Fruit fly (Drosophila melanogaster) whole organism, wandering third instar larva: ENCODE results near the gene MetRS-m.

Experiments used
- CG32264 ChIP-seq: fragments of 200-800 bp; sonication (Bioruptor generic); optimal IDR thresholded peaks from 2 replicates; lab custom pipeline; 2016; ENCODE audit warnings: missing biosample characterization, missing genetic modification characterization
- CG9705 ChIP-seq: fragments of 200-800 bp; sonication (Bioruptor generic); optimal IDR thresholded peaks from 2 replicates; lab custom pipeline; 2018; ENCODE audit warnings: missing biosample characterization, mild to moderate bottlenecking, missing genetic modification characterization
- CrebA ChIP-seq: fragments of 200-800 bp; sonication (Bioruptor generic); optimal IDR thresholded peaks from 2 replicates; lab custom pipeline; 2016; ENCODE audit warnings: missing biosample characterization, mild to moderate bottlenecking, missing genetic modification characterization, borderline replicate concordance
- GATAd ChIP-seq: sonication (Bioruptor generic); optimal IDR thresholded peaks from 2 replicates; lab custom pipeline; 2016; ENCODE audit warnings: missing biosample characterization, missing genetic modification characterization
- Hr78 ChIP-seq: fragments of >200 bp; optimal IDR thresholded peaks from 2 replicates; lab custom pipeline; 2017; ENCODE audit warnings: missing biosample characterization, missing genetic modification characterization
- Mio ChIP-seq: sonication (Bioruptor generic); optimal IDR thresholded peaks from 2 replicates; lab custom pipeline; 2016; ENCODE audit warnings: missing biosample characterization, missing genetic modification characterization
- OdsH ChIP-seq: fragments of 200-800 bp; sonication (Bioruptor generic); optimal IDR thresholded peaks from 2 replicates; lab custom pipeline; 2016; ENCODE audit warnings: missing biosample characterization, mild to moderate bottlenecking, missing genetic modification characterization
- Vsx2 ChIP-seq: fragments of 200-300, 225-300 bp; sonication (Bioruptor generic); optimal IDR thresholded peaks from 2 replicates; lab custom pipeline; 2018; ENCODE audit warnings: missing biosample characterization, missing genetic modification characterization; ENCODE audit not compliant: partially characterized antibody
- br ChIP-seq: fragments of 200-800 bp; sonication (Bioruptor generic); optimal IDR thresholded peaks from 2 replicates; lab custom pipeline; 2016; ENCODE audit warnings: missing biosample characterization, missing genetic modification characterization
- lola ChIP-seq: fragments of >200 bp; optimal IDR thresholded peaks from 2 replicates; lab custom pipeline; 2017; ENCODE audit warnings: missing biosample characterization, missing genetic modification characterization
- rgr ChIP-seq: fragments of 200-800 bp; sonication (Bioruptor generic); optimal IDR thresholded peaks from 3 replicates; lab custom pipeline; 2016; ENCODE audit warnings: missing biosample characterization, mild to moderate bottlenecking, missing genetic modification characterization
- usp ChIP-seq: fragments of >200 bp; optimal IDR thresholded peaks from 2 replicates; lab custom pipeline; 2017; ENCODE audit warnings: missing biosample characterization, missing genetic modification characterization
- woc ChIP-seq: sonication (Bioruptor generic); optimal IDR thresholded peaks from 2 replicates; lab custom pipeline; 2016; ENCODE audit warnings: missing biosample characterization, mild to moderate bottlenecking, missing genetic modification characterization

- no peak for TF ChIP-seq rgr (GFP tag; lab: Kevin White, UChicago)
- TF ChIP-seq Mio (GFP tag; lab: Kevin White, UChicago) = no peak
- no peak for TF ChIP-seq lola (GFP tag; lab: Kevin White, UChicago)
- TF ChIP-seq CrebA (GFP tag; lab: Kevin White, UChicago) = no peak
- TF ChIP-seq Hr78 (GFP tag; lab: Kevin White, UChicago) = no peak
- no peak for TF ChIP-seq CG32264
- TF ChIP-seq br (GFP tag; lab: Kevin White, UChicago) = no peak
- TF ChIP-seq Vsx2 = no peak
- no peak for TF ChIP-seq CG9705
- no peak for TF ChIP-seq GATAd (GFP tag; lab: Kevin White, UChicago)
- no peak for TF ChIP-seq woc (GFP tag; lab: Kevin White, UChicago)
- TF ChIP-seq usp (GFP tag; lab: Kevin White, UChicago) = no peak
- peak; percentile 13 for TF ChIP-seq OdsH (GFP tag; lab: Kevin White, UChicago)
These were observed 20.5 kb upstream of the MetRS-m start for dm6 chr3R:14280324-14280723.
